Worm (Caenorhabditis elegans): ENCODE measurements around the gene C47E8.1.

DNA sequence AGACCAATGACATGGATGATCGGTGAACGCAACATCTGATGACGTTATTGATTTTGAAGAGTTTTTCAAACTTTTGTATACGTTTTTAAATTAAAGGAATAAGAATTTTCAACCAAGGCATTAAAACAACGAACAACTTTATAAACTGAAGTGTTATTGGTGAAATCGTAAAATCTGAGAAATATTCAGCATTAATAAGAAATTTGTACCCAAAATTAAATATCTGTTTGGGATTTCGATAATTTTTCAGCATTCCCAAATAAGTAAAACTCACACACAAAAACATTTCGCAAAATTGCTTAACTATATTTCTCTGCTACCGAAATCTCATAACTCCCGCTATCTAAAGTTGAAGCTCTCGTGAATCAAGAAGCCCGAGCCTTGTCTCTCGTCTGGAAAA lies 6.2 kb upstream of the C47E8.1 start:
- TF ChIP-seq ceh-82 (tag; optimal IDR thresholded peaks at IDR 0.05) (no peak), C34F6.9 (tag; optimal IDR thresholded peaks at IDR 0.05) (no peak), ztf-11 (tag; optimal IDR thresholded peaks at IDR 0.05) (no peak), ama-1 (optimal IDR thresholded peaks at IDR 0.05) (no peak), elt-1 (tag; optimal IDR thresholded peaks at IDR 0.05) (no peak), skn-1 (tag; optimal IDR thresholded peaks at IDR 0.05) (no peak), lin-13 (GFP tag; optimal IDR thresholded peaks at IDR 0.05) (no peak), ZK546.5 (tag; optimal IDR thresholded peaks at IDR 0.05) (no peak), mbf-1 (tag; optimal IDR thresholded peaks at IDR 0.05) (no peak), dmd-4 (tag; optimal IDR thresholded peaks at IDR 0.05) (no peak), lin-39 (tag; optimal IDR thresholded peaks at IDR 0.05) (no peak), zag-1 (tag; optimal IDR thresholded peaks at IDR 0.05) (no peak)
